Worm (Caenorhabditis elegans) whole organism, late embryonic: ENCODE measurements around the gene egl-38.

Source experiments
- C08G9.2 ChIP-seq: sonication (generic microtip); optimal IDR thresholded peaks from 2 replicates; lab custom pipeline; 2016; ENCODE audit warnings: mild to moderate bottlenecking, missing genetic modification characterization, moderate library complexity, missing compliant biosample characterization
- K09A11.1 ChIP-seq: sonication (generic microtip); optimal IDR thresholded peaks from 2 replicates; lab custom pipeline; 2017; ENCODE audit warnings: antibody characterized with exemption, mild to moderate bottlenecking, missing genetic modification characterization, missing compliant biosample characterization; ENCODE audit not compliant: insufficient read depth
- T23F11.4 ChIP-seq: fragments of 200-800 bp; sonication (Bioruptor generic); optimal IDR thresholded peaks from 2 replicates; lab custom pipeline; 2018; ENCODE audit warnings: mild to moderate bottlenecking, missing genetic modification characterization, missing compliant biosample characterization
- Y22D7AL.16 ChIP-seq: sonication (generic microtip); optimal IDR thresholded peaks from 2 replicates; lab custom pipeline; 2016; ENCODE audit warnings: missing genetic modification characterization, missing compliant biosample characterization
- ama-1 ChIP-seq: fragments of 150-350 bp; optimal IDR thresholded peaks from 2 replicates; lab custom pipeline; 2014
- ceh-19 ChIP-seq: fragments of 200-800 bp; sonication (Bioruptor generic); optimal IDR thresholded peaks from 2 replicates; lab custom pipeline; 2018; ENCODE audit warnings: mild to moderate bottlenecking, missing genetic modification characterization, missing compliant biosample characterization
- ceh-2 ChIP-seq: sonication (generic microtip); optimal IDR thresholded peaks from 2 replicates; lab custom pipeline; 2016; ENCODE audit warnings: missing genotype, missing genetic modification characterization, missing compliant biosample characterization
- ceh-30 ChIP-seq: fragments of 150-350 bp; optimal IDR thresholded peaks from 2 replicates; lab custom pipeline; 2014; ENCODE audit warnings: missing biosample characterization, missing genetic modification characterization
- ceh-31 ChIP-seq: sonication (generic microtip); optimal IDR thresholded peaks from 2 replicates; lab custom pipeline; 2016; ENCODE audit warnings: missing genetic modification characterization, missing compliant biosample characterization
- ceh-34 ChIP-seq: sonication (generic microtip); optimal IDR thresholded peaks from 2 replicates; lab custom pipeline; 2016; ENCODE audit warnings: mild to moderate bottlenecking, missing genetic modification characterization, missing compliant biosample characterization
- ceh-45 ChIP-seq: fragments of 200-800 bp; sonication (Bioruptor generic); IDR thresholded peaks from 2 replicates; pipeline ENCODE4 v1.3.6; 2022; ENCODE audit warnings: missing genetic modification reagents, missing genetic modification characterization, missing compliant biosample characterization
- dve-1 ChIP-seq: sonication (generic microtip); optimal IDR thresholded peaks from 2 replicates; lab custom pipeline; 2017; ENCODE audit warnings: antibody characterized with exemption, mild to moderate bottlenecking, missing genetic modification characterization, missing compliant biosample characterization
- elt-4 ChIP-seq: sonication (generic microtip); optimal IDR thresholded peaks from 2 replicates; lab custom pipeline; 2016; ENCODE audit warnings: missing genetic modification characterization, missing compliant biosample characterization
- ets-4 ChIP-seq: sonication (generic microtip); optimal IDR thresholded peaks from 2 replicates; lab custom pipeline; 2016; ENCODE audit warnings: missing genetic modification characterization, missing compliant biosample characterization
- fax-1 ChIP-seq: sonication (generic microtip); optimal IDR thresholded peaks from 2 replicates; lab custom pipeline; 2016; ENCODE audit warnings: missing genotype, missing genetic modification characterization, missing compliant biosample characterization
- fkh-6 ChIP-seq: sonication (generic microtip); optimal IDR thresholded peaks from 2 replicates; lab custom pipeline; 2016; ENCODE audit warnings: missing genetic modification characterization, missing compliant biosample characterization
- hlh-15 ChIP-seq: sonication (generic microtip); optimal IDR thresholded peaks from 2 replicates; lab custom pipeline; 2016; ENCODE audit warnings: missing genetic modification characterization, missing compliant biosample characterization
- lim-6 ChIP-seq: sonication (generic microtip); optimal IDR thresholded peaks from 2 replicates; lab custom pipeline; 2016; ENCODE audit warnings: missing genetic modification characterization, missing compliant biosample characterization
- lin-11 ChIP-seq: fragments of 200-800 bp; sonication (Bioruptor generic); optimal IDR thresholded peaks from 2 replicates; lab custom pipeline; 2018; ENCODE audit warnings: mild to moderate bottlenecking, missing genetic modification characterization, missing compliant biosample characterization
- madf-2 ChIP-seq: sonication (generic microtip); optimal IDR thresholded peaks from 2 replicates; lab custom pipeline; 2017; ENCODE audit warnings: missing genetic modification characterization, missing compliant biosample characterization
- nfya-1 ChIP-seq: sonication (generic microtip); optimal IDR thresholded peaks from 2 replicates; lab custom pipeline; 2017; ENCODE audit warnings: missing genetic modification characterization, mild to moderate bottlenecking, missing compliant biosample characterization, antibody characterized with exemption, moderate library complexity
- odd-2 ChIP-seq: sonication (generic microtip); optimal IDR thresholded peaks from 2 replicates; lab custom pipeline; 2017; ENCODE audit warnings: antibody characterized with exemption, mild to moderate bottlenecking, missing genetic modification characterization, missing compliant biosample characterization
- pax-1 ChIP-seq: fragments of 150-350 bp; optimal IDR thresholded peaks from 2 replicates; lab custom pipeline; 2014; ENCODE audit warnings: missing biosample characterization, missing genetic modification characterization
- ref-2 ChIP-seq: sonication (generic microtip); optimal IDR thresholded peaks from 2 replicates; lab custom pipeline; 2016; ENCODE audit warnings: missing genetic modification characterization, missing compliant biosample characterization
- rnt-1 ChIP-seq: sonication (generic microtip); optimal IDR thresholded peaks from 2 replicates; lab custom pipeline; 2016; ENCODE audit warnings: missing genetic modification characterization, missing compliant biosample characterization
- sdc-2 ChIP-seq: sonication (generic microtip); optimal IDR thresholded peaks from 2 replicates; lab custom pipeline; 2016; ENCODE audit warnings: missing genotype, missing genetic modification characterization, missing compliant biosample characterization
- syd-9 ChIP-seq: sonication (generic microtip); optimal IDR thresholded peaks from 2 replicates; lab custom pipeline; 2016; ENCODE audit warnings: mild to moderate bottlenecking, missing genetic modification characterization, moderate library complexity, missing compliant biosample characterization
- tbx-2 ChIP-seq: sonication (generic microtip); optimal IDR thresholded peaks from 2 replicates; lab custom pipeline; 2016; ENCODE audit warnings: missing genetic modification characterization, missing compliant biosample characterization
- tbx-7 ChIP-seq: sonication (generic microtip); optimal IDR thresholded peaks from 2 replicates; lab custom pipeline; 2016; ENCODE audit warnings: missing genotype, missing genetic modification characterization, missing compliant biosample characterization
- unc-3 ChIP-seq, 2 experiments: fragments of 200-800 bp in 1 of 2; sonication (Bioruptor generic) in 1 of 2; sonication (generic microtip) in 1 of 2; conservative IDR thresholded peaks in 1 of 2; optimal IDR thresholded peaks in 1 of 2; 2 replicates each; pipeline versions ENCODE4 v1.3.6 to Lab custom; 2016 to 2022; ENCODE audit warnings: missing compliant biosample characterization in 2 of 2, missing genetic modification characterization in 2 of 2, missing genetic modification reagents in 1 of 2
- unc-42 ChIP-seq: sonication (generic microtip); optimal IDR thresholded peaks from 2 replicates; lab custom pipeline; 2016; ENCODE audit warnings: missing genotype, missing genetic modification characterization, missing compliant biosample characterization
- unc-86 ChIP-seq: sonication (generic microtip); optimal IDR thresholded peaks from 2 replicates; lab custom pipeline; 2016; ENCODE audit warnings: missing genetic modification characterization, missing compliant biosample characterization
- zip-5 ChIP-seq: sonication (generic microtip); optimal IDR thresholded peaks from 2 replicates; lab custom pipeline; 2016; ENCODE audit warnings: missing genetic modification characterization, missing compliant biosample characterization

Gene egl-38

ce11 chrIV:10089777-10090176 is 20.5 kb downstream of the egl-38 start, which contains the start of gene ttr-39:
TSS of gene ttr-39 (minus strand) at chrIV:10089877.
- TF ChIP-seq hlh-15 = no peak
- no peak for TF ChIP-seq odd-2
- TF ChIP-seq T23F11.4 = no peak
- no peak for TF ChIP-seq unc-3 (GFP tag; conservative IDR thresholded peaks at IDR 0.05; lab: Robert Waterston, UW)
- TF ChIP-seq unc-3 (tag; optimal IDR thresholded peaks at IDR 0.05; lab: Kevin White, UChicago) = no peak
- no peak for TF ChIP-seq sdc-2
- no peak for TF ChIP-seq ceh-30 (tag; lab: Kevin White, UChicago)
- TF ChIP-seq fkh-6 = no peak
- TF ChIP-seq K09A11.1 (tag; lab: Kevin White, UChicago) = no peak
- no peak for TF ChIP-seq lin-11 (tag; lab: Kevin White, UChicago)
- no peak for TF ChIP-seq ama-1 (lab: Kevin White, UChicago)
- no peak for TF ChIP-seq rnt-1 (tag; lab: Kevin White, UChicago)
- TF ChIP-seq ref-2 (tag; lab: Kevin White, UChicago) = no peak
- TF ChIP-seq zip-5 (tag; lab: Kevin White, UChicago) = no peak
- TF ChIP-seq ceh-34 (tag; lab: Kevin White, UChicago) = no peak
- TF ChIP-seq madf-2 (tag; lab: Kevin White, UChicago) = no peak
- no peak for TF ChIP-seq pax-1 (tag; lab: Kevin White, UChicago)
- TF ChIP-seq lim-6 (tag; lab: Kevin White, UChicago) = no peak
- no peak for TF ChIP-seq tbx-2 (tag; lab: Kevin White, UChicago)
- TF ChIP-seq Y22D7AL.16 (tag; lab: Kevin White, UChicago) = no peak
- TF ChIP-seq ceh-31 (tag; lab: Kevin White, UChicago) = no peak

- TF ChIP-seq tbx-2 (tag; lab: Kevin White, UChicago) = peak; percentile 83
- no peak for TF ChIP-seq dve-1 (tag; lab: Kevin White, UChicago)
- TF ChIP-seq nfya-1 (tag; lab: Kevin White, UChicago) = peak; percentile 51
- peak; percentile 57 for TF ChIP-seq tbx-7 (tag; lab: Kevin White, UChicago)
- TF ChIP-seq ceh-34 (tag; lab: Kevin White, UChicago) = peak; percentile 57
- TF ChIP-seq unc-86 (tag; lab: Kevin White, UChicago) = no peak
- TF ChIP-seq rnt-1 (tag; lab: Kevin White, UChicago) = peak; percentile 25
- TF ChIP-seq ets-4 = peak; percentile 72
- peak; percentile 55 for TF ChIP-seq unc-42 (tag; lab: Kevin White, UChicago)
- TF ChIP-seq fax-1 (tag; lab: Kevin White, UChicago) = peak; percentile 64
- no peak for TF ChIP-seq ceh-45 (GFP tag; lab: Robert Waterston, UW)
- TF ChIP-seq ceh-31 (tag; lab: Kevin White, UChicago) = peak; percentile 90
- no peak for TF ChIP-seq ceh-19 (GFP tag; lab: Kevin White, UChicago)
- TF ChIP-seq ref-2 (tag; lab: Kevin White, UChicago) = peak; percentile 48
- peak; percentile 36 for TF ChIP-seq fkh-6
- peak; percentile 67 for TF ChIP-seq ceh-2 (tag; lab: Kevin White, UChicago)
- peak; percentile 49 for TF ChIP-seq zip-5 (tag; lab: Kevin White, UChicago)
- TF ChIP-seq lim-6 (tag; lab: Kevin White, UChicago) = peak; percentile 33
- peak; percentile 63 for TF ChIP-seq C08G9.2
Observed at ce11 chrIV:10085401-10086187, 24.7 kb downstream of the egl-38 start, which contains the start of the genes col-2 and ndc-80. TSS of gene col-2 (minus strand) at chrIV:10085451. TSS of gene ndc-80 (plus strand) at chrIV:10086137.

ce11 chrIV:10084323-10084959 is 25.9 kb downstream of the egl-38 start, which contains the start of gene W01B6.8:
TSS of gene W01B6.8 (minus strand) at chrIV:10084373.
- TF ChIP-seq elt-4 = peak; percentile 2
- no peak for TF ChIP-seq C08G9.2
- TF ChIP-seq syd-9 (tag; lab: Kevin White, UChicago) = peak; percentile 9
